Fruit fly (Drosophila melanogaster): ENCODE data around the gene Edg78E.

The Edg78E gene

DNA sequence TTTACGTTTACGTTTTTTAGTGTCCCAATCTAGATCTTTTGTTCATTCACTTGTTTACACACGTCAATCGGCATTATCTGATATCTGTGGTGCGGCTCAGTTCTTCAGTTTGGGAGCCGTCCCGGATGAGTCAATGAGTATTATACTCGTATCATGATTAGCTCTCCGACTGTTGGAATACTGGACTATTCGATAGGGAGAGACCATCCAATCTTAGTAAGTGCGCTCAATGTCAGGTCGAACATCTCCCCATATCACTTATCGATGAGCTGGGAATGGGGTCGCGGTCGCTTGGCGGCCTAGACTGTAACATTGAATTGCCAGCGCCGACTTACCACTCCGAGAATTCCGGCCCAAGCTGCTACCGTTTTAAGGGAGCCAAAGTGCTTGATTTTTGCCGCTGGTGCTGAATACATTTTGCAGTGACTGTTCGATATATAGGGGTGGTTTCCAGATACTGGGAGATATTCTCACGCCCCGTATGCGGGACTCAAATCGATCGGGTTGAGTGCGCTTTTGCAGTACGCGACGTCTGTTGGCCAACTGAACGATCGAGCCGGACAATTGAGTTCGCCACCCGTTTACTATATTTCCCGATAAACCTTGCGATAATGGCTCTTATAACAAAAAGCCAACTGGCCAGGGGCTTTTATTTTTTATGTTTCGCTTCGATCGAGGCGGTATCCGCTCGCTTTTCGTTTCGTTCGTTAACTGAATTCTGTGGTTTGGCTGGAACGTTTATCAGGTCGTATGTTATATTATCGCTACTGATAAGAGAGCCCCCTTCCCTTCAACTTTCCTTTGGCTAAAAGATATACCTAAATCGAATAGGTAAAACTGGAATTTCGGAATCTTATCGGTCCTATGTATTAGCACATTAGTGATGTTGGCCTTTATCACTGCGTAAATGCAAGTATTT is 12.6 kb downstream of the Edg78E start:
- TF ChIP-seq Myc (optimal IDR thresholded peaks at IDR 0.05) = no peak
- no peak for TF ChIP-seq Sin3A (optimal IDR thresholded peaks at IDR 0.05)
- no peak for TF ChIP-seq insv (optimal IDR thresholded peaks at IDR 0.05)
- no peak for TF ChIP-seq h (optimal IDR thresholded peaks at IDR 0.05)
- TF ChIP-seq ttk (optimal IDR thresholded peaks at IDR 0.05) = no peak
- TF ChIP-seq psq (optimal IDR thresholded peaks at IDR 0.05) = no peak

DNA sequence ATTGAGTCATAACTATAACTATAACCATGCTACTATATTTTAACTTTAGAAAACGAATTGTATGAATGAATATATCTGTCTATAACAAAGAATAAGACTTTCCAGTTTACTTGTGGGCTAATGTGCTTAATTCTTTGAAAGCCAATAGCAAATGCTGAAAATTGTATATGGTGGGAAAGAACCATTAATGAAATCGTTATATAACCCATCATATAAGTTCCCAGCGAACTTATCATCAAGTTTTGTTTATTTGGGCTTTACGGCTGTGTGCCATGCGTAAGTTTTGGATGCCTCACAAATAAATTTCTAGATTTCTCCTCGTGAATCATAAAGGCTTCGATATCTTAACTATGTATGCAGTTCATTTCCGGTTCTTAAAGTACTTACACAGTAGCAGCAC is 13.8 kb downstream of the Edg78E start:
- TF ChIP-seq Myc (optimal IDR thresholded peaks at IDR 0.05) = no peak
- TF ChIP-seq Sin3A (optimal IDR thresholded peaks at IDR 0.05) = no peak
- no peak for TF ChIP-seq ttk (optimal IDR thresholded peaks at IDR 0.05)
- TF ChIP-seq psq (optimal IDR thresholded peaks at IDR 0.05) = no peak
- TF ChIP-seq insv (optimal IDR thresholded peaks at IDR 0.05) = no peak
- no peak for TF ChIP-seq h (optimal IDR thresholded peaks at IDR 0.05)

DNA sequence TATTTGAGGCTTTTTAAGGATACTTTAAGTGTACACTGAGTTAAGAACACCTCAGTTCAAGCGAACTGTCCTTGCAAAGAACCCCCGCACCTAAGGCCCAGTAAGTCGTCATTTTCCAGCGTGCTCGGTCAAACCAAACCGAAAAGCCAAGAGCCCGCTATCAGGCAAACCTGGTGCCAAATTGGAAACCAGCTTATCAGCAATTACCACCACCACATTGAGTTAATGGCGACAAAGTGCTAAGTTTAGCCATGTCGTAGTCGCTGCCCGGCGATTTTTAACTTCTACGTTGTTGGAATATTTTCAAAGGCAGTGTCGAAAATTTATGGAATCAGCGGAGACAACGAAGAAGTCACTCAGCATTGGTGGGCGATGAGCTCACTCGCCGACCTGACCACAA is 14.9 kb downstream of the Edg78E start:
- TF ChIP-seq psq (optimal IDR thresholded peaks at IDR 0.05) = no peak
- TF ChIP-seq h (optimal IDR thresholded peaks at IDR 0.05) = no peak
- no peak for TF ChIP-seq ttk (optimal IDR thresholded peaks at IDR 0.05)
- no peak for TF ChIP-seq Sin3A (optimal IDR thresholded peaks at IDR 0.05)
- TF ChIP-seq insv (optimal IDR thresholded peaks at IDR 0.05) = no peak
- TF ChIP-seq Myc (optimal IDR thresholded peaks at IDR 0.05) = no peak

DNA sequence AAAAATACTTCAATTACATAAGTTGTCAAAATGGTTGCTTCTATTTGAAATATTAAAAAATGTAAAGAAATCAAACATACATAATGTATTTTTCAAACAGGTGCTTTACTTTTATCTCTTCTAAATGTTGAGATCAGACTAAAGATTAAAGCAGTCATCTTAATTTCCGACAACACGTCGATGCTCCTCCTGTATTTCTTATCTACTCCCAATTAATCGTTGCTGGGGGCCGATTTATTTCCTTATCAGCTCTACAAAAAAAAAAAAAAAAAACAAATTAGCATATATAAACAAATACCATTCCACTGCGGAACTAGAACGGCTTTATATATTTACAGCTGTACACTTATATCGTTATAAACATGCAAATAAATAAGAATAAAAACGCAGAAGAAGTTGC is 15.9 kb downstream of the Edg78E start:
- TF ChIP-seq ttk (optimal IDR thresholded peaks at IDR 0.05) (no peak), psq (optimal IDR thresholded peaks at IDR 0.05) (no peak), Sin3A (optimal IDR thresholded peaks at IDR 0.05) (no peak), Myc (optimal IDR thresholded peaks at IDR 0.05) (no peak), h (optimal IDR thresholded peaks at IDR 0.05) (no peak), insv (optimal IDR thresholded peaks at IDR 0.05) (no peak)

DNA sequence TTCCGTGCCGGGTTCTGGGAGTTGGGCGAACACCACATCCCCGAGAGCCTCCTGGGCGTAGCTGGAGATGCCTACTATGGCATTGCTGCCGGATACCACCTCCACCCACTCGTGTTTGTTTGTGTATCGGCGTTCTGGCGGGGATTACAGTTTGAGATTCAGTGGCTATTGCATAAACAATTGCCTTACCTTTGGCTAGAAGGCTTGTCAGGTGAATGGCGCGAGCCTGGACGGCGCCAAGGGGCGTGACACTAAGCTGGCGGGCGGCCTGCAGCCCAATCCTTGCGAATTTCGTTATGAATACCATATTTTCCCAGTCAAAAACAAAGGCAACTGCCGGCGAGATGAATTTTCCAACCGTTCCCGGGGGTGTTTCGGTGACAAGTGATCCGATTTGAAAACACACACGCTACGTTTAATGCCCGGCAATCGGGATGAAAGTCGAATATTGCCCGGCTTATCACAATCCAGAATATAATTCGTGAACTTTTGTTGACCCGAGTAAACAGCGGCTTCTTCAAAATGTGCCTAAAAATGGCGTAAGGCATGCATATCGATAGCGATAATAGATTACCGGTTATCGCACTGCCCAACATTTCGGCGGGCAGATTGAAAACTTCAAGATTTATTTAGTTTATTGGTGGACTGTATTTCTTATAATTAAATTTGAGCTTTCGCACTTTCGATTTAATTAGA is 16.5 kb downstream of the Edg78E start, which contains the start of gene ppl:
Gene ppl (minus strand): TSS at position 511 of the 696 bp plus-strand sequence.
- TF ChIP-seq insv (optimal IDR thresholded peaks at IDR 0.05) = no peak
- TF ChIP-seq ttk (optimal IDR thresholded peaks at IDR 0.05) = no peak
- TF ChIP-seq psq (optimal IDR thresholded peaks at IDR 0.05) = no peak
- TF ChIP-seq Sin3A (optimal IDR thresholded peaks at IDR 0.05) = no peak
- TF ChIP-seq h (optimal IDR thresholded peaks at IDR 0.05) = no peak
- no peak for TF ChIP-seq Myc (optimal IDR thresholded peaks at IDR 0.05)

DNA sequence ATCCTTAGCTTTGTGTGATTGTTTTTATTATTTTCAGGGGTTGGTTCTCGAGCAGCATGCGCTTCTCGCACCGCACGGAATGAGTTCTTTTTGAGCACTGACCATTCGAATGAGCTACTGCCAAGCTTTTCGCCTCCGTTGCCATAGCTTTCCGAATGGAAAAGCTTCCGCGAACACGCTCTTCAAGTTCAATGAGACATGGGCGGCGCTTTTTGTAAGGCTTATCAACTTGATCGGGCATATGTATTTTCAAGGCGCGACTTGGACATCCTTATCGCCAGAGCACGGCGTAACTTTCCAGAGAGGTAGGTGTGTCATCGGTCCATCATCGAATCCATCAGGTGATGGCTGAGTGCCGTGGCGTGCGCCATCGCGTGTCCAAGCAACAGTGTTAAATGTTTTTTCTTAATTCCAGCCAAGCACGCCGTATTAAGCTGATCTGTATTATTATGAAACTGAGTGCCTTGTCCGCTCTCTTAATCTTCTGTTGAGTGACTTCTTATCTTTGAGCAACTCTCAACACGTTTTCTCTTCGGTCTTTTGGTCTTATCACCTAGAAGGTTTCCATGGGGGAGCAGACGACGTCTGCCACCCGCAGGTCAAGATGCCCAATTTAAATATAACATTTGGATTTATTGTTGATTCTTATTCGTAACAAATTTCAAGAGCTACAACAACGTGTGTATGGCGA is 17.6 kb downstream of the Edg78E start, which contains the start of gene AcCoAS:
Gene AcCoAS (minus strand): TSS at position 368 of the 691 bp plus-strand sequence.
- no peak for TF ChIP-seq ttk (optimal IDR thresholded peaks at IDR 0.05)
- TF ChIP-seq insv (optimal IDR thresholded peaks at IDR 0.05) = no peak
- no peak for TF ChIP-seq Sin3A (optimal IDR thresholded peaks at IDR 0.05)
- no peak for TF ChIP-seq h (optimal IDR thresholded peaks at IDR 0.05)
- no peak for TF ChIP-seq Myc (optimal IDR thresholded peaks at IDR 0.05)
- TF ChIP-seq psq (optimal IDR thresholded peaks at IDR 0.05) = no peak

DNA sequence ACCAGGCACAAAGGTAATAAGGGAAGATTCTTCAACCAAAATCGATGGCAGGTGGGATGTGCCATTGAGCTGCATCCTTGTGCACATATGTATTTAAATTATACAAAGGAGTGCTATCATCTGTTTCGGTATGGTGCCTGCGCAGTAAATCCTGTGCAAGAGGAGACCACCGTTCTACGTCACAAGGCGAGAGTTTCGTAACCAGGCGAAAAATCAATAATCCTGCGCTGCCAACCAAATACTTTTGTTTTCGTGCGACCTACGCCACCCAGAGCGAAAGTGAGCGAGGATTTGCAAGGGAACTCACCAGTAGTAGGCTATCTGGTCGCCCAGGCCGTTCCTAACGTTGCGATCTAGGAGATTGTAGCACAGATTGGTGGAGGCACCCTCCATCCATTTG is 18.4 kb downstream of the Edg78E start:
- TF ChIP-seq ttk (optimal IDR thresholded peaks at IDR 0.05) (no peak), insv (optimal IDR thresholded peaks at IDR 0.05) (no peak), psq (optimal IDR thresholded peaks at IDR 0.05) (no peak), Myc (optimal IDR thresholded peaks at IDR 0.05) (no peak), Sin3A (optimal IDR thresholded peaks at IDR 0.05) (no peak), h (optimal IDR thresholded peaks at IDR 0.05) (no peak)

DNA sequence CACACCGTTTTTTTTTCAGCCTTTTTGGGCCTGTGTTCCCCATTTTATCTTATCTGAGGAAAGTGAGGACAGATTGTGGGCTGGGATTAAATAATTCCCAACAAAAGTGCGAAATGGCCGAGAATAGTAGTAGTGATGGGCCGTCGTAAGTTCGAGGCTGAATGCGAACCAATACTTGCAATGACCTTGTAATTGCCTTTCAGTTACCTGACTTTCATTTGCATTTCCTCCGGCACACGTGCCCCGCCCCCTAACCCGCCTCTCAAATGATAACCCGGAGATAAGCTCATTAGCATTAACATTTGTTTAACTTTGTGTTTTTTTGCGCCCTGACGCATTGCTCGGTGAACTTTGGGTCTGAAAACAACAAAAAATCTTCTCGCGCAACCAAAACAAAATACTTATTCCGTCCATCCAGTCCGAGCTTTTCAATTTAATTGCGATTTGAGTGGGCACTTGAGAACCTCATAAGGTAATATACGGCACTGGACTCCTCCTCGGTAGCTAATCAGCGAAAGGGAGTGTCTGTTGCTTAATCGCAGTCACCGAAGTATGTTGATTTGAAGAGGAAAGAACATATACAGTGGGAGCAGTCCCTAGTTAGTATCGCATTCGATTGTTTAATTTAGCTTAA is 19.6 kb downstream of the Edg78E start:
- TF ChIP-seq insv (optimal IDR thresholded peaks at IDR 0.05) (no peak), psq (optimal IDR thresholded peaks at IDR 0.05) (no peak), Myc (optimal IDR thresholded peaks at IDR 0.05) (no peak), Sin3A (optimal IDR thresholded peaks at IDR 0.05) (no peak), h (optimal IDR thresholded peaks at IDR 0.05) (no peak), ttk (optimal IDR thresholded peaks at IDR 0.05) (no peak)

DNA sequence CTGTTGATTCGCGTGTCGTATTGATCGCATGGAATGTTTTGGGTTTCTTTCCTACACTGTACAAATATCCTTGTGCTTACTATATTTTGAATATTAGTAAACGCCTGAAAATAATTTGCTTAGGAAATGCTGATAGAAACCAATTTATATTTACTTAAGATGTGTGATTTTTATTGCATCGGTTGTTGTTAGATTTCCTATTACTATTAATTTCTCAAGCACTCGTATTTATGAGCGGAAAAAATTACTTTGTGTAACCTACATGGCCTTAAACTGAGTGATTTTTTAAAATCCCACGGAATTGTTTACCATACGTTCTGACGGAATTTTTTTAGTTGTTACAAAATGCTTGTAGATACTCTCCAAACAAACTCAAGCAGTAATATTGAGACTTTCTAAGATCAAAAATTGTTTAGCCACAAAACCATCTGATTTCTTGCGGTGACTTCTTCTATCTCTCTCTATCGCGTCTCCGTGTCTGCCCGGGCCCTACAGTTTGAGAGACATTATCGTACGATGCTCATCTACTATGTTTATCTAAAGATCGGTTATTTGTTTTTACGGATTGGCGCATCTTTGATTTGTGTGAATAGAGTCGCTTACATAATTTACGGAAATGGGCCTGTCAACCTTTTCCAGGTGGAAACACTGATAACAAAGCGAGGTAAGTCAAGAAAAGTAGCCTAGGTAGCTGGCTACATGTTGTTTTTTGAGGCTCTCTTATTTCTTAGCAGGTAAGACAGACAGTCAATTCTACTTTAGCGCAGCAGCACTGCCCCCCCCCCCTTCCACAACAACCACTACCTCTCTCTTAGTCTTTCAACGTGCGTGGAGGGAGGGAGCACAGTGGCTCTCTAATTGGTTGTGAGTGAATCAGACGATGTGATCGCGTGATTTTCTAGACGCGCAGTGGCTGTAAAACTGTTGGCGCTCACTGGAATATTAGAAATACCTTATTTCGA is 21.0 kb downstream of the Edg78E start:
- TF ChIP-seq Myc (optimal IDR thresholded peaks at IDR 0.05) = no peak
- peak; percentile 45 for TF ChIP-seq ttk (optimal IDR thresholded peaks at IDR 0.05)

DNA sequence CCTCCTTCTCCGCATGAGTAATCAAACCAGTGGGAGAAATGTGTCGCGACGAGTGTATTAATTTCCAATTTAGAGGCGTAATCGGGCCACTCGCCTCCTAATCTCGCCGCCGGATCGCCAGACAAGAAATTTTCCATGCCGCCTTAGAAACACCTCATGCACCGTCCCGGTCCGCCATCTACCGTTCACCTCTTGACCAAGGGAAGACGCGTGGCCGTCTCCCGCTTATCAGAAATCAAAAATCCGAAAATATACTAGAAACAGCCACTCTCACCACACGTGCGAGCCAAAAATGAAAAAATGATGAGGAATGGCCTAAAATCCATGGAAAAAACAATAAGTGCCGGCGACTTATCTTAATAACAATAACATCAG is 21.7 kb downstream of the Edg78E start:
- TF ChIP-seq ttk (optimal IDR thresholded peaks at IDR 0.05) (no peak), insv (optimal IDR thresholded peaks at IDR 0.05) (no peak), h (optimal IDR thresholded peaks at IDR 0.05) (no peak), psq (optimal IDR thresholded peaks at IDR 0.05) (no peak), Sin3A (optimal IDR thresholded peaks at IDR 0.05) (no peak), Myc (optimal IDR thresholded peaks at IDR 0.05) (no peak)

All from Kc167 (cell line).